Worm (Caenorhabditis elegans) whole organism, mixed stage, embryonic: Measurements from ENCODE around the gene Y60A3A.23.

ENCODE experiments used
- blmp-1 ChIP-seq: fragments of 150-350 bp; optimal IDR thresholded peaks from 2 replicates; lab custom pipeline; 2014; ENCODE audit warnings: missing biosample characterization, missing genetic modification characterization
- nhr-76 ChIP-seq: sonication (generic microtip); optimal IDR thresholded peaks from 2 replicates; lab custom pipeline; 2017; ENCODE audit warnings: missing biosample characterization, missing genetic modification characterization
- pha-4 ChIP-seq: fragments of 150-350 bp; optimal IDR thresholded peaks from 2 replicates; lab custom pipeline; 2018; ENCODE audit warnings: missing biosample characterization, missing genetic modification reagents, missing genetic modification characterization
- snpc-4 ChIP-seq: fragments of 150-350 bp; optimal IDR thresholded peaks from 2 replicates; lab custom pipeline; 2014; ENCODE audit warnings: missing biosample characterization, missing genetic modification characterization
- unc-62 ChIP-seq: fragments of 150-350 bp; optimal IDR thresholded peaks from 2 replicates; lab custom pipeline; 2014; ENCODE audit warnings: missing biosample characterization, missing genetic modification reagents, missing genetic modification characterization

DNA sequence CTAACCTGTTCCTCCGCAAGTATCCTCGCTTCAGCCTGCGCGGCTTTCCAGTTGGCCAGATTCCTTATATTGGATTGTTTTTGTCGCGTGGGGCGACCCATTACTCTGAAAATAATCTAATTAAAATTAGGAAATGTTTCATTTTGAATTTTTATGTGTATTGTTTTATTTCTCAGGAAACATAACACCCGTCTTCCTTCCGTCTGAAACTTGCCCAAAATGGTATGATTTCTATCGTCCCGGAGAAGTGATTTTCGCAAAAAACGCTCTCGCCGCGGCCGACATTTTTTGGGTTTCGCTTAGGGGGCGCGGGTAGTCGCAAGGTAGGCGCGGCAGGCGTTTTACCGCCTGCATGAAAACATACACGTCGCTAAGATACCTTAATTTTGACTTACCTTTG, 21.4 kb upstream of the Y60A3A.23 start, which contains the start of gene clec-260:
- TF ChIP-seq unc-62 (GFP tag; lab: Kevin White, UChicago) (no peak), blmp-1 (tag; lab: Kevin White, UChicago) (no peak), pha-4 (no peak), nhr-76 (tag; lab: Kevin White, UChicago) (no peak), snpc-4 (no peak)
